Fruit fly (Drosophila melanogaster) whole organism, embryonic: ENCODE data around the gene amn.

Experiments
- Blimp-1 ChIP-seq: fragments of 200-800 bp; sonication (Bioruptor generic); optimal IDR thresholded peaks from 3 replicates; lab custom pipeline; 2018; ENCODE audit warnings: missing biosample characterization, missing genetic modification characterization, mild to moderate bottlenecking, moderate library complexity, missing genetic modification reagents
- CG10267 ChIP-seq: fragments of 200-800 bp; sonication (Bioruptor generic); optimal IDR thresholded peaks from 2 replicates; lab custom pipeline; 2018; ENCODE audit warnings: missing biosample characterization, mild to moderate bottlenecking, missing genetic modification characterization, moderate library complexity
- CG12391 ChIP-seq: fragments of 200-800 bp; sonication (Bioruptor generic); optimal IDR thresholded peaks from 3 replicates; lab custom pipeline; 2018; ENCODE audit warnings: missing biosample characterization, mild to moderate bottlenecking, missing genetic modification characterization, moderate library complexity
- CG12659 ChIP-seq: fragments of 200-800 bp; sonication (Bioruptor generic); optimal IDR thresholded peaks from 3 replicates; lab custom pipeline; 2017; ENCODE audit warnings: mild to moderate bottlenecking, missing biosample characterization, missing genetic modification reagents, missing genetic modification characterization
- CG12942 ChIP-seq: fragments of 200-800 bp; sonication (Bioruptor generic); optimal IDR thresholded peaks from 3 replicates; lab custom pipeline; 2016; ENCODE audit warnings: missing biosample characterization, missing genetic modification characterization
- CG14710 ChIP-seq: fragments of 200-800 bp; sonication (Bioruptor generic); optimal IDR thresholded peaks from 3 replicates; lab custom pipeline; 2019; ENCODE audit warnings: missing biosample characterization, mild to moderate bottlenecking, missing genetic modification characterization, moderate library complexity
- CG15696 ChIP-seq: fragments of 200-800 bp; sonication (Bioruptor generic); optimal IDR thresholded peaks from 2 replicates; lab custom pipeline; 2019; ENCODE audit warnings: missing biosample characterization, mild to moderate bottlenecking, missing genetic modification characterization, moderate library complexity
- CG17361 ChIP-seq: fragments of 200-800 bp; sonication (Bioruptor generic); IDR thresholded peaks from 3 replicates; pipeline ENCODE4 v1.3.6; 2022; ENCODE audit warnings: missing biosample characterization, missing genetic modification characterization
- CG17829 ChIP-seq: fragments of 200-800 bp; optimal IDR thresholded peaks from 2 replicates; lab custom pipeline; 2019; ENCODE audit warnings: missing biosample characterization, mild to moderate bottlenecking, missing genetic modification characterization, moderate library complexity
- CG18619 ChIP-seq: fragments of 200-800 bp; sonication (Bioruptor generic); optimal IDR thresholded peaks from 3 replicates; lab custom pipeline; 2017; ENCODE audit warnings: missing biosample characterization, mild to moderate bottlenecking, missing genetic modification characterization
- CG2712 ChIP-seq: fragments of 200-800 bp; optimal IDR thresholded peaks from 3 replicates; lab custom pipeline; 2019; ENCODE audit warnings: missing biosample characterization, mild to moderate bottlenecking, missing genetic modification characterization, moderate library complexity
- CG30403 ChIP-seq: fragments of 200-800 bp; sonication (Bioruptor generic); optimal IDR thresholded peaks from 3 replicates; lab custom pipeline; 2016; ENCODE audit warnings: missing biosample characterization, missing genetic modification characterization
- CG32772 ChIP-seq: fragments of 200-800 bp; sonication (Bioruptor generic); IDR thresholded peaks from 2 replicates; pipeline ENCODE4 v1.3.6; 2022; ENCODE audit warnings: missing biosample characterization, missing genetic modification characterization
- CG33557 ChIP-seq: fragments of 200-800 bp; sonication (Bioruptor generic); optimal IDR thresholded peaks from 2 replicates; lab custom pipeline; 2019; ENCODE audit warnings: missing biosample characterization, mild to moderate bottlenecking, missing genetic modification characterization, moderate library complexity
- CG3407 ChIP-seq: fragments of 200-800 bp; sonication (Bioruptor generic); optimal IDR thresholded peaks from 2 replicates; lab custom pipeline; 2018; ENCODE audit warnings: missing biosample characterization, mild to moderate bottlenecking, missing genetic modification characterization
- CG34224 ChIP-seq: fragments of 200-800 bp; sonication (Bioruptor generic); IDR thresholded peaks from 3 replicates; pipeline ENCODE4 v1.3.6; 2022; ENCODE audit warnings: missing biosample characterization, missing genetic modification characterization; ENCODE audit not compliant: partially characterized antibody
- CG4404 ChIP-seq: fragments of 200-800 bp; sonication (Bioruptor generic); IDR thresholded peaks from 2 replicates; pipeline ENCODE4 v1.3.6; 2022; ENCODE audit warnings: missing biosample characterization, missing genetic modification characterization
- CG6813 ChIP-seq: fragments of 200-800 bp; sonication (Bioruptor generic); optimal IDR thresholded peaks from 2 replicates; lab custom pipeline; 2017; ENCODE audit warnings: missing biosample characterization, missing genetic modification characterization, mild to moderate bottlenecking, moderate library complexity, missing genetic modification reagents
- CG7556 ChIP-seq: fragments of 200-800 bp; sonication (Bioruptor generic); optimal IDR thresholded peaks from 2 replicates; lab custom pipeline; 2017; ENCODE audit warnings: missing biosample characterization, mild to moderate bottlenecking, missing genetic modification characterization
- CG7839 ChIP-seq: fragments of 200-800 bp; sonication (Bioruptor generic); optimal IDR thresholded peaks from 3 replicates; lab custom pipeline; 2018; ENCODE audit warnings: missing biosample characterization, mild to moderate bottlenecking, missing genetic modification characterization, moderate library complexity
- CG9727 ChIP-seq: fragments of 200-800 bp; sonication (Bioruptor generic); optimal IDR thresholded peaks from 3 replicates; lab custom pipeline; 2017; ENCODE audit warnings: missing biosample characterization, mild to moderate bottlenecking, missing genetic modification characterization
- CG9797 ChIP-seq: fragments of 200-800 bp; sonication (Bioruptor generic); optimal IDR thresholded peaks from 3 replicates; lab custom pipeline; 2018; ENCODE audit warnings: missing biosample characterization, mild to moderate bottlenecking, missing genetic modification characterization
- Chrac-16 ChIP-seq: fragments of 200-800 bp; sonication (Bioruptor generic); optimal IDR thresholded peaks from 3 replicates; lab custom pipeline; 2016; ENCODE audit warnings: missing biosample characterization, missing genetic modification characterization
- D ChIP-seq, 2 experiments: fragments of 200-800 bp in 1 of 2; fragments of >200 bp in 1 of 2; sonication (Bioruptor generic) in 1 of 2; optimal IDR thresholded peaks; 2 replicates in 1 of 2; 3 replicates in 1 of 2; lab custom pipeline; 2017; ENCODE audit warnings: mild to moderate bottlenecking in 1 of 2, missing biosample characterization in 1 of 2, missing genetic modification characterization in 1 of 2, missing genetic modification reagents in 1 of 2
- H15 ChIP-seq: fragments of 200-800 bp; sonication (Bioruptor generic); IDR thresholded peaks from 3 replicates; pipeline ENCODE4 v1.3.6; 2022; ENCODE audit warnings: missing biosample characterization, missing genetic modification characterization
- HHEX ChIP-seq: fragments of 200-800 bp; sonication (Bioruptor generic); optimal IDR thresholded peaks from 3 replicates; lab custom pipeline; 2017; ENCODE audit warnings: missing biosample characterization, mild to moderate bottlenecking, missing genetic modification characterization, missing genetic modification reagents
- Lpt ChIP-seq: fragments of >200 bp; optimal IDR thresholded peaks from 2 replicates; lab custom pipeline; 2018; ENCODE audit warnings: missing biosample characterization, missing genetic modification characterization
- MBD-R2 ChIP-seq: fragments of 200-800 bp; sonication (Bioruptor generic); IDR thresholded peaks from 2 replicates; pipeline ENCODE4 v1.3.6; 2022; ENCODE audit warnings: missing biosample characterization, missing genetic modification characterization
- Pdp1 ChIP-seq, 2 experiments: fragments of 200-800 bp; sonication (Bioruptor generic); optimal IDR thresholded peaks; 3 replicates each; lab custom pipeline; 2016; ENCODE audit warnings: missing biosample characterization in 2 of 2, missing genetic modification characterization in 2 of 2, mild to moderate bottlenecking in 1 of 2, moderate library complexity in 1 of 2
- Six4 ChIP-seq: fragments of 200-800 bp; sonication (Bioruptor generic); optimal IDR thresholded peaks from 2 replicates; lab custom pipeline; 2016; ENCODE audit warnings: missing biosample characterization, missing genetic modification characterization
- Ssrp ChIP-seq: fragments of 200-800 bp; sonication (Bioruptor generic); optimal IDR thresholded peaks from 2 replicates; lab custom pipeline; 2018; ENCODE audit warnings: missing biosample characterization, mild to moderate bottlenecking, missing genetic modification characterization, moderate library complexity
- bab2 ChIP-seq: fragments of 200-800 bp; sonication (Bioruptor generic); optimal IDR thresholded peaks from 2 replicates; lab custom pipeline; 2016; ENCODE audit warnings: missing biosample characterization, missing genetic modification characterization
- bsh ChIP-seq, 2 experiments: fragments of 200-800 bp; sonication (Bioruptor generic); optimal IDR thresholded peaks; 2 replicates each; lab custom pipeline; 2017 to 2018; ENCODE audit warnings: mild to moderate bottlenecking in 2 of 2, missing biosample characterization in 2 of 2, missing genetic modification characterization in 2 of 2, moderate library complexity in 1 of 2
- chif ChIP-seq, 2 experiments: fragments of 200-800 bp; sonication (Bioruptor generic); optimal IDR thresholded peaks; 3 replicates each; lab custom pipeline; 2016; ENCODE audit warnings: missing biosample characterization in 2 of 2, missing genetic modification characterization in 2 of 2
- corto ChIP-seq: fragments of 200-800 bp; sonication (Bioruptor generic); optimal IDR thresholded peaks from 2 replicates; lab custom pipeline; 2016; ENCODE audit warnings: missing biosample characterization, mild to moderate bottlenecking, missing genetic modification characterization, moderate library complexity
- dm ChIP-seq: fragments of 200-800 bp; sonication (Bioruptor generic); optimal IDR thresholded peaks from 3 replicates; lab custom pipeline; 2016; ENCODE audit warnings: missing biosample characterization, missing genetic modification characterization
- dmrt11E ChIP-seq: fragments of 200-800 bp; sonication (Bioruptor generic); optimal IDR thresholded peaks from 3 replicates; lab custom pipeline; 2018; ENCODE audit warnings: missing biosample characterization, mild to moderate bottlenecking, missing genetic modification characterization, moderate library complexity
- dmrt99B ChIP-seq: fragments of 200-800 bp; sonication (Bioruptor generic); optimal IDR thresholded peaks from 2 replicates; lab custom pipeline; 2018; ENCODE audit warnings: missing biosample characterization, mild to moderate bottlenecking, missing genetic modification characterization, moderate library complexity
- kni ChIP-seq: fragments of 200-800 bp; sonication (Bioruptor generic); optimal IDR thresholded peaks from 3 replicates; lab custom pipeline; 2017; ENCODE audit warnings: mild to moderate bottlenecking, missing biosample characterization, missing genetic modification reagents, missing genetic modification characterization
- onecut ChIP-seq: fragments of 200-800 bp; sonication (Bioruptor generic); IDR thresholded peaks from 2 replicates; pipeline ENCODE4 v1.3.6; 2022; ENCODE audit warnings: missing biosample characterization, missing genetic modification characterization
- org-1 ChIP-seq: fragments of 200-800 bp; sonication (Bioruptor generic); optimal IDR thresholded peaks from 2 replicates; lab custom pipeline; 2017; ENCODE audit warnings: missing biosample characterization, missing genetic modification characterization
- pros ChIP-seq: fragments of 200-800 bp; sonication (Bioruptor generic); optimal IDR thresholded peaks from 3 replicates; lab custom pipeline; 2019; ENCODE audit warnings: missing biosample characterization, mild to moderate bottlenecking, missing genetic modification characterization, moderate library complexity
- row ChIP-seq: fragments of 200-800 bp; sonication (Bioruptor generic); IDR thresholded peaks from 3 replicates; pipeline ENCODE4 v1.3.6; 2022; ENCODE audit warnings: missing biosample characterization, missing genetic modification characterization
- sqz ChIP-seq: fragments of 200-800 bp; sonication (Bioruptor generic); optimal IDR thresholded peaks from 3 replicates; lab custom pipeline; 2018; ENCODE audit warnings: missing biosample characterization, mild to moderate bottlenecking, missing genetic modification characterization
- wek ChIP-seq: fragments of 200-800 bp; sonication (Bioruptor generic); optimal IDR thresholded peaks from 3 replicates; lab custom pipeline; 2018; ENCODE audit warnings: missing biosample characterization, mild to moderate bottlenecking, missing genetic modification characterization, moderate library complexity
- zf30C ChIP-seq: fragments of 200-800 bp; sonication (Bioruptor generic); optimal IDR thresholded peaks from 3 replicates; lab custom pipeline; 2018; ENCODE audit warnings: missing biosample characterization, mild to moderate bottlenecking, missing genetic modification characterization

Gene amn

dm6 chrX:19842397-19843261 lies 47.2 kb downstream of the amn start:
- TF ChIP-seq bab2, result no peak
- 0 out of 2 replicates have a peak, but pooled peaks have one; percentile 28 for TF ChIP-seq CG4404 (GFP tag; lab: Robert Waterston, UW)
- TF ChIP-seq CG2712 (tag; lab: Kevin White, UChicago), result peak; percentile 58
- peak; percentile 10 for TF ChIP-seq CG12391 (tag; lab: Kevin White, UChicago)
- peak; percentile 13 for TF ChIP-seq org-1 (GFP tag; lab: Kevin White, UChicago)
- TF ChIP-seq CG10267, result peak; percentile 29
- TF ChIP-seq CG12659, result no peak
- peak; percentile 94 for TF ChIP-seq pros (GFP tag; lab: Kevin White, UChicago)
- peak; percentile 59 for TF ChIP-seq CG9727 (GFP tag; lab: Kevin White, UChicago)
- peak; percentile 9 for TF ChIP-seq Chrac-16 (GFP tag; lab: Kevin White, UChicago)
- peak; percentile 1 for TF ChIP-seq Blimp-1 (GFP tag; lab: Kevin White, UChicago)
- TF ChIP-seq onecut (GFP tag; lab: Robert Waterston, UW), result no peak
- peak in 1 of 2 experiments; percentile 0 for TF ChIP-seq Pdp1 (GFP tag; optimal IDR thresholded peaks at IDR 0.05; lab: Kevin White, UChicago)
- TF ChIP-seq MBD-R2 (GFP tag; lab: Robert Waterston, UW), result no peak
- TF ChIP-seq CG6813 (GFP tag; lab: Kevin White, UChicago), result peak; percentile 6
- peak; percentile 24 for TF ChIP-seq CG7556 (GFP tag; lab: Kevin White, UChicago)
- TF ChIP-seq wek (GFP tag; lab: Kevin White, UChicago), result no peak
- peak; percentile 9 for TF ChIP-seq CG7839 (tag; lab: Kevin White, UChicago)
- TF ChIP-seq CG15696 (tag; lab: Kevin White, UChicago), result peak; percentile 64
- peak in 1 of 2 experiments; percentile 35 for TF ChIP-seq chif (GFP tag; optimal IDR thresholded peaks at IDR 0.05; lab: Kevin White, UChicago)
- peak; percentile 91 for TF ChIP-seq zf30C (GFP tag; lab: Kevin White, UChicago)
- peak; percentile 49 for TF ChIP-seq dmrt11E (tag; lab: Kevin White, UChicago)
- TF ChIP-seq D (optimal IDR thresholded peaks at IDR 0.05; lab: Kevin White, UChicago), result peak; percentile 69
- TF ChIP-seq D (GFP tag; optimal IDR thresholded peaks at IDR 0.05; lab: Kevin White, UChicago), result no peak
- no peak for TF ChIP-seq CG12942 (GFP tag; lab: Kevin White, UChicago)
- TF ChIP-seq CG34224 (GFP tag; lab: Robert Waterston, UW), result no peak
- TF ChIP-seq CG9797 (GFP tag; lab: Kevin White, UChicago), result no peak
- TF ChIP-seq Ssrp (tag; lab: Kevin White, UChicago), result peak; percentile 3
- peak; percentile 39 for TF ChIP-seq row (GFP tag; lab: Robert Waterston, UW)
- TF ChIP-seq CG14710, result peak; percentile 49
- TF ChIP-seq dmrt99B, result peak; percentile 26
- no peak for TF ChIP-seq CG18619 (GFP tag; lab: Kevin White, UChicago)
- peak; percentile 32 for TF ChIP-seq Six4 (GFP tag; lab: Kevin White, UChicago)
- TF ChIP-seq corto, result no peak
- peak; percentile 54; the same call in 2 of the 3 replicates for TF ChIP-seq CG17361 (GFP tag; lab: Robert Waterston, UW)
- TF ChIP-seq kni, result peak; percentile 35
- TF ChIP-seq H15, result no peak
- no peak for TF ChIP-seq HHEX
- peak; percentile 26 for TF ChIP-seq CG17829
- TF ChIP-seq bsh (GFP tag; optimal IDR thresholded peaks at IDR 0.05; lab: Kevin White, UChicago), result peak in 1 of 2 experiments; percentile 3
- TF ChIP-seq CG33557 (GFP tag; lab: Kevin White, UChicago), result no peak
- peak; percentile 8 for TF ChIP-seq CG30403 (GFP tag; lab: Kevin White, UChicago)
- peak; percentile 77 for TF ChIP-seq sqz (GFP tag; lab: Kevin White, UChicago)
- no peak for TF ChIP-seq CG3407 (GFP tag; lab: Kevin White, UChicago)
- peak; percentile 69 for TF ChIP-seq Lpt
- peak; percentile 54 for TF ChIP-seq CG32772 (GFP tag; lab: Robert Waterston, UW)
- TF ChIP-seq dm (GFP tag; lab: Kevin White, UChicago), result no peak
